Worm (Caenorhabditis elegans): Measurements from ENCODE around the gene Y43C5B.2.

Gene Y43C5B.2

DNA sequence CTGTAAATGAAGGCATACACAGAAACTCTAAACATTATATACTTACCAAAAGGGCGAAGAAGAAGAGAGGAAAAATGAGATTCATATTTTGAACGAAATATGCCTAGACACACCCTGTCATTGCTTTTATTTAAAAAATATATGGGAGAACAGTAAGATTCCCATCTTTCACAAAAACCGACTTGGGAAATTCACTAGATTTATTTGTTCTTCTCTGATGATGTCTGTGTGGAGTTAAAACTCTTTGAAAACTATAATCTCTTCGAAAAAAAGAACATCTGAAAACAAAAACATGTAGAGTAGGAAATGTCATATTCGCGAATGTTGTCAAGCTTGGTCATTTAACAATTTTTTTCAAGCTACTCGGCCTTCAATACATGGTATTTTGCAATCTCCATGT, 41.8 kb downstream of the Y43C5B.2 start, which contains the start of gene R09E10.8:
Gene R09E10.8 (minus strand): TSS at position 101 of the 400 bp plus-strand sequence.
- TF ChIP-seq unc-62 (GFP tag; optimal IDR thresholded peaks at IDR 0.05), result no peak

DNA sequence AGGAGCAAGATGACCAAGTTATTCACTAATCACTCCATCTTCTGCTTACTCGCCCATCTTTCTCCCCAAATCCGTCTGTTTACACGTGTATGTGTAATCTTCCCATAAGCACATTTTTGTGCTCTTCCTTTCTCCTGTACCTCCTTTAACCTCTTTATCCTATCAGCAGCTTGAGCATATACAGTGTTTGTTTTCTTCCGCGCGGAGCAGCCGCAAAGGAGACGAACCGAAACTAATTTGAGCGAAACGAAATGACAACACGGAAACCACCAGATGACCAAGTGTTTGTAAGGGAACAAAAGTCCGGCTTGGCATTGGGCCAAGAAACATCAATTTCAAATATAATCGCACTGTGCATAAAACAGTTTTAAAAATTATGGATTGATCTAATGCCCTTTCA, 47.8 kb downstream of the Y43C5B.2 start:
- no peak for TF ChIP-seq unc-62 (GFP tag; optimal IDR thresholded peaks at IDR 0.05)

DNA sequence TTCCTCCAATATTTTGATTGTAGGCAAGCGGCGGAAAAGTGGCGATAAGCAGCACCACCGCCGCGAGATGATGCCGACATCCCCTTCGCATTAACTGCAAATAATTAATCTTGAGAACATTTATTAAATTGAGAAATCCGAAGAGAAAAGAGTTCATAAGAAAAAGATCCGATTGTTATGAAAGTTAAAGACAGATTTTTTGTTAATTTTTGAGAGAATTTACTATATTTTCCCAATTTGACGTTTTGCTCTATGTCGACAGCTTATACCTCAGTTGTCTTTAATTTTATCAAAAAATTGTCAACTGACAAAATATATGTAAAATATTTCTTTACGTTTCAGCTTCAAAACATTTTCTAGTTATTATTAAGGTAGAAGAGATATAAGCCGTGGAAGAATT, 49.9 kb downstream of the Y43C5B.2 start, which contains the start of gene R09E10.5:
Gene R09E10.5 (minus strand): TSS at position 101 of the 400 bp plus-strand sequence.
- no peak for TF ChIP-seq unc-62 (GFP tag; optimal IDR thresholded peaks at IDR 0.05)

All from whole organism, dauer.